Worm (Caenorhabditis elegans) whole organism, midembryonic: ENCODE data around the gene C17G1.2.

Experiments
- T22C8.4 ChIP-seq: fragments of 200-800 bp; sonication (Bioruptor generic); IDR thresholded peaks from 2 replicates; pipeline ENCODE4 v1.3.6; 2022; ENCODE audit warnings: missing genetic modification characterization, missing compliant biosample characterization
- cog-1 ChIP-seq: sonication (generic microtip); optimal IDR thresholded peaks from 2 replicates; lab custom pipeline; 2016; ENCODE audit warnings: missing genetic modification characterization, missing compliant biosample characterization
- flt-1 ChIP-seq: fragments of 200-800 bp; sonication (Bioruptor generic); IDR thresholded peaks from 2 replicates; pipeline ENCODE4 v1.3.6; 2022; ENCODE audit warnings: missing genetic modification characterization, missing compliant biosample characterization
- klf-2 ChIP-seq: fragments of 200-800 bp; sonication (Bioruptor generic); conservative IDR thresholded peaks from 2 replicates; pipeline ENCODE4 v1.3.6; 2022; ENCODE audit warnings: missing genetic modification reagents, missing genetic modification characterization, missing compliant biosample characterization
- med-1 ChIP-seq: sonication (generic microtip); optimal IDR thresholded peaks from 2 replicates; lab custom pipeline; 2017; ENCODE audit warnings: missing genetic modification characterization, mild to moderate bottlenecking, missing compliant biosample characterization, antibody characterized with exemption, missing genetic modification reagents; ENCODE audit not compliant: insufficient read depth
- ref-1 ChIP-seq: fragments of 200-800 bp; sonication (Bioruptor generic); conservative IDR thresholded peaks from 2 replicates; pipeline ENCODE4 v1.3.6; 2022; ENCODE audit warnings: missing genetic modification reagents, missing genetic modification characterization, missing compliant biosample characterization
- tab-1 ChIP-seq: fragments of 200-800 bp; sonication (Bioruptor generic); IDR thresholded peaks from 2 replicates; pipeline ENCODE4 v1.3.6; 2022; ENCODE audit warnings: missing genetic modification characterization, missing compliant biosample characterization
- ztf-23 ChIP-seq: fragments of 200-800 bp; sonication (Bioruptor generic); IDR thresholded peaks from 2 replicates; pipeline ENCODE4 v1.3.6; 2022; ENCODE audit warnings: missing genetic modification reagents, missing genetic modification characterization, missing compliant biosample characterization
- ztf-29 ChIP-seq: fragments of 200-800 bp; sonication (Bioruptor generic); IDR thresholded peaks from 2 replicates; pipeline ENCODE4 v1.3.6; 2022; ENCODE audit warnings: missing genetic modification reagents, missing genetic modification characterization, missing compliant biosample characterization

Gene C17G1.2

ce11 chrX:9921257-9921656 is at the start of gene C17G1.2:
TSS of gene C17G1.2 (plus strand) at chrX:9921557.
- TF ChIP-seq tab-1 (GFP tag; lab: Robert Waterston, UW) (no peak), ztf-29 (GFP tag; lab: Robert Waterston, UW) (no peak), flt-1 (GFP tag; lab: Robert Waterston, UW) (no peak), med-1 (GFP tag; lab: Kevin White, UChicago) (no peak)

- no peak for TF ChIP-seq T22C8.4
Measured at ce11 chrX:9872554-9872953, 48.8 kb upstream of the C17G1.2 start, which contains the start of gene R07B1.8. TSS of gene R07B1.8 (minus strand) at chrX:9872654.

- TF ChIP-seq med-1 (GFP tag; lab: Kevin White, UChicago): no peak
- no peak for TF ChIP-seq ztf-23 (GFP tag; lab: Robert Waterston, UW)
- TF ChIP-seq T22C8.4: no peak
- no peak for TF ChIP-seq flt-1 (GFP tag; lab: Robert Waterston, UW)
- no peak for TF ChIP-seq ref-1 (GFP tag; lab: Robert Waterston, UW)
- TF ChIP-seq klf-2 (GFP tag; lab: Robert Waterston, UW): no peak
- no peak for TF ChIP-seq cog-1 (tag; lab: Kevin White, UChicago)
- TF ChIP-seq ztf-29 (GFP tag; lab: Robert Waterston, UW): no peak
- no peak for TF ChIP-seq tab-1 (GFP tag; lab: Robert Waterston, UW)
Measured at ce11 chrX:9877117-9877516, 44.2 kb upstream of the C17G1.2 start, which contains the start of gene R07B1.9. TSS of gene R07B1.9 (plus strand) at chrX:9877417.

ce11 chrX:9882112-9882511 is 39.2 kb upstream of the C17G1.2 start, which contains the start of gene glo-1:
TSS of gene glo-1 (minus strand) at chrX:9882212.
- TF ChIP-seq cog-1 (tag; lab: Kevin White, UChicago) (no peak), T22C8.4 (no peak), ref-1 (GFP tag; lab: Robert Waterston, UW) (no peak), ztf-23 (GFP tag; lab: Robert Waterston, UW) (no peak), klf-2 (GFP tag; lab: Robert Waterston, UW) (no peak), med-1 (GFP tag; lab: Kevin White, UChicago) (no peak), flt-1 (GFP tag; lab: Robert Waterston, UW) (no peak), ztf-29 (GFP tag; lab: Robert Waterston, UW) (no peak), tab-1 (GFP tag; lab: Robert Waterston, UW) (no peak)

ce11 chrX:9882572-9882971 is 38.8 kb upstream of the C17G1.2 start:
- TF ChIP-seq T22C8.4 (no peak), tab-1 (GFP tag; lab: Robert Waterston, UW) (no peak), med-1 (GFP tag; lab: Kevin White, UChicago) (no peak), ref-1 (GFP tag; lab: Robert Waterston, UW) (no peak), ztf-29 (GFP tag; lab: Robert Waterston, UW) (no peak), klf-2 (GFP tag; lab: Robert Waterston, UW) (no peak), flt-1 (GFP tag; lab: Robert Waterston, UW) (no peak), cog-1 (tag; lab: Kevin White, UChicago) (no peak), ztf-23 (GFP tag; lab: Robert Waterston, UW) (no peak)

- TF ChIP-seq cog-1 (tag; lab: Kevin White, UChicago) (no peak), tab-1 (GFP tag; lab: Robert Waterston, UW) (no peak), ztf-29 (GFP tag; lab: Robert Waterston, UW) (no peak), ztf-23 (GFP tag; lab: Robert Waterston, UW) (no peak), klf-2 (GFP tag; lab: Robert Waterston, UW) (no peak), T22C8.4 (no peak), ref-1 (GFP tag; lab: Robert Waterston, UW) (no peak), flt-1 (GFP tag; lab: Robert Waterston, UW) (no peak), med-1 (GFP tag; lab: Kevin White, UChicago) (no peak)
Measured at ce11 chrX:9883837-9884324, 37.5 kb upstream of the C17G1.2 start, which contains the start of gene mrp-4. TSS of gene mrp-4 (plus strand) at chrX:9884274.

ce11 chrX:9892323-9892722 is 29.0 kb upstream of the C17G1.2 start, which contains the start of gene F21G4.1:
TSS of gene F21G4.1 (minus strand) at chrX:9892328.
- TF ChIP-seq ztf-29 (GFP tag; lab: Robert Waterston, UW) (no peak), klf-2 (GFP tag; lab: Robert Waterston, UW) (no peak), flt-1 (GFP tag; lab: Robert Waterston, UW) (no peak), T22C8.4 (no peak), med-1 (GFP tag; lab: Kevin White, UChicago) (no peak), tab-1 (GFP tag; lab: Robert Waterston, UW) (no peak), ref-1 (GFP tag; lab: Robert Waterston, UW) (no peak), ztf-23 (GFP tag; lab: Robert Waterston, UW) (no peak), cog-1 (tag; lab: Kevin White, UChicago) (no peak)

- TF ChIP-seq cog-1 (tag; lab: Kevin White, UChicago): no peak
- TF ChIP-seq klf-2 (GFP tag; lab: Robert Waterston, UW): no peak
- TF ChIP-seq flt-1 (GFP tag; lab: Robert Waterston, UW): no peak
- no peak for TF ChIP-seq tab-1 (GFP tag; lab: Robert Waterston, UW)
Measured at ce11 chrX:9893069-9893468, 28.3 kb upstream of the C17G1.2 start.

ce11 chrX:9894844-9895243 is 26.5 kb upstream of the C17G1.2 start, which contains the start of gene F21G4.3:
TSS of gene F21G4.3 (plus strand) at chrX:9895144.
- TF ChIP-seq tab-1 (GFP tag; lab: Robert Waterston, UW) (no peak), T22C8.4 (no peak), klf-2 (GFP tag; lab: Robert Waterston, UW) (no peak), flt-1 (GFP tag; lab: Robert Waterston, UW) (no peak), ztf-23 (GFP tag; lab: Robert Waterston, UW) (no peak), med-1 (GFP tag; lab: Kevin White, UChicago) (no peak), ref-1 (GFP tag; lab: Robert Waterston, UW) (no peak), ztf-29 (GFP tag; lab: Robert Waterston, UW) (no peak), cog-1 (tag; lab: Kevin White, UChicago) (no peak)
